Worm (Caenorhabditis elegans) whole organism, L2 larva: ENCODE data around the gene zmp-4.

Experiments
- ama-1 ChIP-seq: fragments of 150-350 bp; optimal IDR thresholded peaks from 2 replicates; lab custom pipeline; 2018; ENCODE audit warnings: inconsistent platforms
- dmd-4 ChIP-seq: sonication (generic microtip); optimal IDR thresholded peaks from 2 replicates; lab custom pipeline; 2017; ENCODE audit warnings: missing biosample characterization, missing genetic modification characterization
- lin-13 ChIP-seq: fragments of 150-350 bp; optimal IDR thresholded peaks from 2 replicates; lab custom pipeline; 2014; ENCODE audit warnings: missing biosample characterization, missing genetic modification reagents, missing genetic modification characterization
- nhr-237 ChIP-seq: fragments of 150-350 bp; optimal IDR thresholded peaks from 2 replicates; lab custom pipeline; 2014; ENCODE audit warnings: missing biosample characterization, missing genetic modification characterization
- snpc-4 ChIP-seq: fragments of 150-350 bp; optimal IDR thresholded peaks from 2 replicates; lab custom pipeline; 2014; ENCODE audit warnings: missing biosample characterization, missing genetic modification characterization
- ztf-4 ChIP-seq: fragments of 150-350 bp; optimal IDR thresholded peaks from 2 replicates; lab custom pipeline; 2014; ENCODE audit warnings: missing biosample characterization, missing genetic modification characterization

- TF ChIP-seq snpc-4 (tag; lab: Kevin White, UChicago): no peak
- no peak for TF ChIP-seq lin-13 (GFP tag; lab: Kevin White, UChicago)
- no peak for TF ChIP-seq ztf-4 (tag; lab: Kevin White, UChicago)
- no peak for TF ChIP-seq ama-1 (lab: Kevin White, UChicago)
- TF ChIP-seq nhr-237 (tag; lab: Kevin White, UChicago): no peak
- TF ChIP-seq dmd-4: no peak
These were observed 44.1 kb downstream of the zmp-4 start for ce11 chrV:14877242-14877819.
